Worm (Caenorhabditis elegans): Measurements from ENCODE around the gene abt-1.

- TF ChIP-seq snpc-4 (tag; optimal IDR thresholded peaks at IDR 0.05), result no peak
- TF ChIP-seq mdl-1 (tag; optimal IDR thresholded peaks at IDR 0.05), result no peak
- TF ChIP-seq nhr-25 (tag; optimal IDR thresholded peaks at IDR 0.05), result no peak
- TF ChIP-seq elt-3 (tag; optimal IDR thresholded peaks at IDR 0.05), result no peak
- no peak for TF ChIP-seq sma-3 (GFP tag; optimal IDR thresholded peaks at IDR 0.05)
- TF ChIP-seq blmp-1 (tag; optimal IDR thresholded peaks at IDR 0.05; ENCODE audit: insufficient read depth), result no peak
- no peak for TF ChIP-seq unc-62 (GFP tag; optimal IDR thresholded peaks at IDR 0.05)
These were observed 1.4 kb upstream of the abt-1 start, which contains the start of gene col-124 for ce11 chrIV:10216078-10216477.
